Fruit fly (Drosophila melanogaster) whole organism, embryonic: ENCODE data around the gene Slu7.

Source experiments
- Ada2b ChIP-seq: fragments of 200-800 bp; sonication (Bioruptor generic); IDR thresholded peaks from 2 replicates; pipeline ENCODE4 v1.3.6; 2022; ENCODE audit warnings: missing biosample characterization, missing genetic modification characterization
- Atf3 ChIP-seq: fragments of 200-800 bp; sonication (Bioruptor generic); optimal IDR thresholded peaks from 3 replicates; lab custom pipeline; 2016; ENCODE audit warnings: missing biosample characterization, missing genetic modification characterization
- CG1024 ChIP-seq: fragments of 200-800 bp; sonication (Bioruptor generic); IDR thresholded peaks from 2 replicates; pipeline ENCODE4 v1.3.6; 2022; ENCODE audit warnings: missing biosample characterization, missing genetic modification characterization
- CG10462 ChIP-seq: fragments of 200-800 bp; sonication (Bioruptor generic); optimal IDR thresholded peaks from 2 replicates; lab custom pipeline; 2016; ENCODE audit warnings: missing biosample characterization, missing genetic modification characterization
- CG11398 ChIP-seq: fragments of 200-800 bp; sonication (Bioruptor generic); optimal IDR thresholded peaks from 2 replicates; lab custom pipeline; 2016; ENCODE audit warnings: missing biosample characterization, missing genetic modification characterization
- CG11504 ChIP-seq: fragments of 200-800 bp; sonication (Bioruptor generic); optimal IDR thresholded peaks from 3 replicates; lab custom pipeline; 2019; ENCODE audit warnings: missing biosample characterization, mild to moderate bottlenecking, missing genetic modification characterization, moderate library complexity
- CG12219 ChIP-seq: fragments of 200-800 bp; sonication (Bioruptor generic); optimal IDR thresholded peaks from 3 replicates; lab custom pipeline; 2018; ENCODE audit warnings: missing biosample characterization, mild to moderate bottlenecking, missing genetic modification characterization
- CG12236 ChIP-seq: fragments of 200-800 bp; sonication (Bioruptor generic); optimal IDR thresholded peaks from 2 replicates; lab custom pipeline; 2016; ENCODE audit warnings: missing biosample characterization, missing genetic modification characterization
- CG12659 ChIP-seq: fragments of 200-800 bp; sonication (Bioruptor generic); optimal IDR thresholded peaks from 3 replicates; lab custom pipeline; 2017; ENCODE audit warnings: mild to moderate bottlenecking, missing biosample characterization, missing genetic modification reagents, missing genetic modification characterization
- CG14441 ChIP-seq: fragments of 200-800 bp; sonication (Bioruptor generic); IDR thresholded peaks from 2 replicates; pipeline ENCODE4 v1.3.6; 2022; ENCODE audit warnings: missing biosample characterization, missing genetic modification characterization
- CG15269 ChIP-seq: fragments of 200-800 bp; sonication (Bioruptor generic); optimal IDR thresholded peaks from 2 replicates; lab custom pipeline; 2018; ENCODE audit warnings: missing biosample characterization, mild to moderate bottlenecking, missing genetic modification characterization, moderate library complexity
- CG15479 ChIP-seq: fragments of 200-800 bp; sonication (Bioruptor generic); optimal IDR thresholded peaks from 3 replicates; lab custom pipeline; 2019; ENCODE audit warnings: missing biosample characterization, mild to moderate bottlenecking, missing genetic modification characterization, moderate library complexity
- CG17186 ChIP-seq: fragments of 200-800 bp; sonication (Bioruptor generic); optimal IDR thresholded peaks from 3 replicates; lab custom pipeline; 2017; ENCODE audit warnings: missing biosample characterization, missing genetic modification reagents, missing genetic modification characterization
- CG17385 ChIP-seq: fragments of 200-800 bp; sonication (Bioruptor generic); optimal IDR thresholded peaks from 3 replicates; lab custom pipeline; 2018; ENCODE audit warnings: missing biosample characterization, mild to moderate bottlenecking, missing genetic modification characterization
- CG2712 ChIP-seq: fragments of 200-800 bp; optimal IDR thresholded peaks from 3 replicates; lab custom pipeline; 2019; ENCODE audit warnings: missing biosample characterization, mild to moderate bottlenecking, missing genetic modification characterization, moderate library complexity
- CG3726 ChIP-seq: fragments of 200-800 bp; sonication (Bioruptor generic); IDR thresholded peaks from 3 replicates; pipeline ENCODE4, ENCODE4 v1.3.6; 2022; ENCODE audit warnings: missing biosample characterization, missing genetic modification characterization
- CG7372 ChIP-seq: fragments of 200-800 bp; sonication (Bioruptor generic); IDR thresholded peaks from 2 replicates; pipeline ENCODE4 v1.3.6; 2022; ENCODE audit warnings: missing biosample characterization, missing genetic modification characterization
- CG7556 ChIP-seq: fragments of 200-800 bp; sonication (Bioruptor generic); optimal IDR thresholded peaks from 2 replicates; lab custom pipeline; 2017; ENCODE audit warnings: missing biosample characterization, mild to moderate bottlenecking, missing genetic modification characterization
- CG7745 ChIP-seq: fragments of 200-800 bp; sonication (Bioruptor generic); optimal IDR thresholded peaks from 2 replicates; lab custom pipeline; 2018; ENCODE audit warnings: missing biosample characterization, mild to moderate bottlenecking, missing genetic modification characterization, moderate library complexity
- CG9609 ChIP-seq: fragments of 200-800 bp; sonication (Bioruptor generic); optimal IDR thresholded peaks from 3 replicates; lab custom pipeline; 2016; ENCODE audit warnings: missing biosample characterization, missing genetic modification characterization
- D19B ChIP-seq: fragments of 200-800 bp; sonication (Bioruptor generic); optimal IDR thresholded peaks from 2 replicates; lab custom pipeline; 2017; ENCODE audit warnings: missing biosample characterization, mild to moderate bottlenecking, missing genetic modification characterization
- Dad ChIP-seq: fragments of 200-800 bp; sonication (Bioruptor generic); optimal IDR thresholded peaks from 3 replicates; lab custom pipeline; 2016; ENCODE audit warnings: missing biosample characterization, missing genetic modification characterization
- Hsf ChIP-seq: fragments of 200-800 bp; sonication (Bioruptor generic); optimal IDR thresholded peaks from 3 replicates; lab custom pipeline; 2016; ENCODE audit warnings: missing biosample characterization, missing genetic modification characterization
- Jarid2 ChIP-seq: fragments of 200-800 bp; sonication (Bioruptor generic); optimal IDR thresholded peaks from 3 replicates; lab custom pipeline; 2017; ENCODE audit warnings: mild to moderate bottlenecking, missing biosample characterization, missing genetic modification reagents, missing genetic modification characterization
- Lim3 ChIP-seq: fragments of 200-800 bp; sonication (Bioruptor generic); IDR thresholded peaks from 2 replicates; pipeline ENCODE4 v1.3.6; 2022; ENCODE audit warnings: missing biosample characterization, missing genetic modification characterization
- MTF-1 ChIP-seq: fragments of 200-800 bp; sonication (Bioruptor generic); optimal IDR thresholded peaks from 2 replicates; lab custom pipeline; 2018; ENCODE audit warnings: missing biosample characterization, mild to moderate bottlenecking, missing genetic modification characterization, borderline replicate concordance
- Neu2 ChIP-seq: fragments of 200-800 bp; sonication (Bioruptor generic); optimal IDR thresholded peaks from 3 replicates; lab custom pipeline; 2016; ENCODE audit warnings: missing biosample characterization, missing genetic modification characterization, borderline replicate concordance
- NfI ChIP-seq: fragments of 200-800 bp; sonication (Bioruptor generic); optimal IDR thresholded peaks from 3 replicates; lab custom pipeline; 2018; ENCODE audit warnings: missing biosample characterization, mild to moderate bottlenecking, missing genetic modification characterization, moderate library complexity
- Opbp ChIP-seq: fragments of 200-800 bp; sonication (Bioruptor generic); IDR thresholded peaks from 3 replicates; pipeline ENCODE4 v1.3.6; 2022; ENCODE audit warnings: missing biosample characterization, missing genetic modification characterization; ENCODE audit not compliant: partially characterized antibody
- PHDP ChIP-seq: fragments of 200-800 bp; sonication (Bioruptor generic); optimal IDR thresholded peaks from 3 replicates; lab custom pipeline; 2018; ENCODE audit warnings: missing biosample characterization, mild to moderate bottlenecking, missing genetic modification characterization, moderate library complexity
- Sin3A ChIP-seq: fragments of >200 bp; optimal IDR thresholded peaks from 2 replicates; lab custom pipeline; 2018
- Spps ChIP-seq: fragments of 200-800 bp; sonication (Bioruptor generic); optimal IDR thresholded peaks from 2 replicates; lab custom pipeline; 2018; ENCODE audit warnings: missing biosample characterization, mild to moderate bottlenecking, missing genetic modification characterization
- Xbp1 ChIP-seq: fragments of 200-800 bp; sonication (Bioruptor generic); optimal IDR thresholded peaks from 3 replicates; lab custom pipeline; 2016; ENCODE audit warnings: missing biosample characterization, mild to moderate bottlenecking, missing genetic modification characterization
- ap ChIP-seq: fragments of 200-800 bp; sonication (Bioruptor generic); IDR thresholded peaks from 2 replicates; pipeline ENCODE4 v1.3.6; 2022; ENCODE audit warnings: missing biosample characterization, missing genetic modification characterization
- btn ChIP-seq: fragments of 200-800 bp; sonication (Bioruptor generic); optimal IDR thresholded peaks from 2 replicates; lab custom pipeline; 2016; ENCODE audit warnings: missing biosample characterization, missing genetic modification characterization
- fd3F ChIP-seq: fragments of 200-800 bp; sonication (Bioruptor generic); optimal IDR thresholded peaks from 2 replicates; lab custom pipeline; 2018; ENCODE audit warnings: missing biosample characterization, mild to moderate bottlenecking, missing genetic modification characterization, moderate library complexity
- fu2 ChIP-seq: fragments of 200-800 bp; sonication (Bioruptor generic); optimal IDR thresholded peaks from 2 replicates; lab custom pipeline; 2016; ENCODE audit warnings: missing biosample characterization, missing genetic modification characterization
- gro ChIP-seq: fragments of 200-800 bp; sonication (Bioruptor generic); optimal IDR thresholded peaks from 2 replicates; lab custom pipeline; 2016; ENCODE audit warnings: missing biosample characterization, missing genetic modification characterization
- gsb-n ChIP-seq: fragments of 200-800 bp; sonication (Bioruptor generic); optimal IDR thresholded peaks from 3 replicates; lab custom pipeline; 2018; ENCODE audit warnings: missing biosample characterization, mild to moderate bottlenecking, missing genetic modification characterization
- insv ChIP-seq, 2 experiments: fragments of 200-800 bp; sonication (Bioruptor generic); optimal IDR thresholded peaks; 3 replicates each; lab custom pipeline; 2016 to 2018; ENCODE audit warnings: missing biosample characterization in 2 of 2, missing genetic modification characterization in 2 of 2
- klu ChIP-seq: fragments of 200-800 bp; sonication (Bioruptor generic); IDR thresholded peaks from 2 replicates; pipeline ENCODE4 v1.3.6; 2022; ENCODE audit warnings: missing biosample characterization, missing genetic modification characterization
- kni ChIP-seq: fragments of 200-800 bp; sonication (Bioruptor generic); optimal IDR thresholded peaks from 3 replicates; lab custom pipeline; 2017; ENCODE audit warnings: mild to moderate bottlenecking, missing biosample characterization, missing genetic modification reagents, missing genetic modification characterization
- mld ChIP-seq: fragments of 200-800 bp; sonication (Bioruptor generic); IDR thresholded peaks from 3 replicates; pipeline ENCODE4 v1.3.6; 2022; ENCODE audit warnings: missing biosample characterization, missing genetic modification characterization; ENCODE audit not compliant: partially characterized antibody
- pzg ChIP-seq: fragments of 200-800 bp; sonication (Bioruptor generic); optimal IDR thresholded peaks from 3 replicates; lab custom pipeline; 2018; ENCODE audit warnings: missing biosample characterization, mild to moderate bottlenecking, missing genetic modification characterization, moderate library complexity
- salm ChIP-seq: fragments of 200-800 bp; sonication (Bioruptor generic); optimal IDR thresholded peaks from 2 replicates; lab custom pipeline; 2018; ENCODE audit warnings: missing biosample characterization, mild to moderate bottlenecking, missing genetic modification characterization
- sc ChIP-seq, 3 experiments: fragments of >200 bp in 2 of 3; fragments of 200-800 bp in 1 of 3; sonication (Bioruptor generic) in 1 of 3; optimal IDR thresholded peaks; 2 replicates in 2 of 3; 3 replicates in 1 of 3; lab custom pipeline; 2017; ENCODE audit warnings: mild to moderate bottlenecking in 1 of 3, missing biosample characterization in 1 of 3, missing genetic modification characterization in 1 of 3, missing genetic modification reagents in 1 of 3
- sens ChIP-seq: fragments of 200-800 bp; sonication (Bioruptor generic); peaks from one replicate; lab custom pipeline; 2016; ENCODE audit warnings: missing biosample characterization, missing genetic modification characterization
- tgo ChIP-seq: fragments of 200-800 bp; sonication (Bioruptor generic); IDR thresholded peaks from 3 replicates; pipeline ENCODE4 v1.3.6; 2022; ENCODE audit warnings: missing biosample characterization, missing genetic modification characterization
- tup ChIP-seq: fragments of 200-800 bp; sonication (Bioruptor generic); optimal IDR thresholded peaks from 2 replicates; lab custom pipeline; 2016; ENCODE audit warnings: missing biosample characterization, mild to moderate bottlenecking, missing genetic modification characterization, moderate library complexity
- yki ChIP-seq: fragments of >200 bp; optimal IDR thresholded peaks from 3 replicates; lab custom pipeline; 2018

Slu7 gene

DNA sequence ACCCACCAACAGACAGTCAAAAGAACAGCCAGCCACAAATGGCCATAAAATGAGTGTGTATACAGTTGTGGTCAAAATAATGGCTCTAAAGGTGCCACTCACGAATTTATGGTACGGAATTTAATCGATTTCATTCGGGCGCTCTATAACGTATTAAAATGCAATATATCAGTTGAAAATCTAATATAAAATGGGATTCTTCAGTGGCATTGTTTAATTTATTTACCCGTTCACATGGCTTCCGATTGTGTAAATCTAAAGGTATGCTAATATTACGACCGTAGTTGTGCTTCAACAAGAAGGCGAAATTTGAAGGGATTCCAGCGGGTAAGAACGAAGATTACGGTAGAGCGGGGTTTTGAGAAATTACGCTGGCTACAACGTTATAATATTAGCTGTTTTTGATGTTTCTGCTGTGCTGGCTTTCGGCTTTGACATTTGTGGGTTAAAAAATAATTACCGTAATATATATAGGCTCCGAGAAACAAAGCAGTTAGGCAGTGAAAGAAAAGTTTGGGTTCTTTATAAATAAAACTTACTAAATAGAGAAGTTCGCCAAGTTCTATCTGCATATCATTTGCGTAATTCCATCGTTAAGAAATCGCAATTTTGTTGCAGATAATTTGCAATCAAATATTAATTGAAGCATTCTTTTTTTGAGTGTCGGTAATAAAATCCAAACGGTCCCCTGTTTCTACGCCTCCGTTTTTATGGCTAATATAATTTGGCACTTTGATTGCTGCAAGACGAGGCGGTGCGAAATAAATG, 36.9 kb upstream of the Slu7 start (continued):
- TF ChIP-seq D19B (GFP tag; lab: Kevin White, UChicago) (no peak), btn (GFP tag; lab: Kevin White, UChicago) (no peak), fd3F (GFP tag; lab: Kevin White, UChicago) (no peak), CG14441 (GFP tag; lab: Robert Waterston, UW) (no peak), CG9609 (GFP tag; lab: Kevin White, UChicago) (no peak), Sin3A (lab: Kevin White, UChicago) (no peak), ap (GFP tag; lab: Robert Waterston, UW) (no peak), kni (GFP tag; lab: Kevin White, UChicago) (no peak), CG15479 (GFP tag; lab: Kevin White, UChicago) (no peak), mld (GFP tag; lab: Robert Waterston, UW) (no peak), sens (GFP tag; lab: Kevin White, UChicago) (peak; percentile 77), tgo (GFP tag; lab: Robert Waterston, UW) (no peak), PHDP (no peak), Dad (GFP tag; lab: Kevin White, UChicago) (no peak), Neu2 (GFP tag; lab: Kevin White, UChicago) (no peak), CG12236 (GFP tag; lab: Kevin White, UChicago) (no peak), Jarid2 (GFP tag; lab: Kevin White, UChicago) (no peak), Lim3 (GFP tag; lab: Robert Waterston, UW) (no peak), CG11504 (peak; percentile 24), CG17385 (no peak), CG3726 (GFP tag; lab: Robert Waterston, UW) (no peak), yki (no peak), CG17186 (GFP tag; lab: Kevin White, UChicago) (no peak), Hsf (peak; percentile 13), CG7556 (GFP tag; lab: Kevin White, UChicago) (peak; percentile 45), CG10462 (GFP tag; lab: Kevin White, UChicago) (no peak), MTF-1 (GFP tag; lab: Kevin White, UChicago) (no peak), tup (GFP tag; lab: Kevin White, UChicago) (no peak), Xbp1 (peak; percentile 25), CG12219 (GFP tag; lab: Kevin White, UChicago) (no peak), Atf3 (GFP tag; lab: Kevin White, UChicago) (no peak), Spps (no peak), klu (GFP tag; lab: Robert Waterston, UW) (no peak), sc (optimal IDR thresholded peaks at IDR 0.05; lab: Kevin White, UChicago) (no peak), sc (GFP tag; optimal IDR thresholded peaks at IDR 0.05; lab: Kevin White, UChicago) (no peak), gsb-n (tag; lab: Kevin White, UChicago) (no peak), CG7745 (tag; lab: Kevin White, UChicago) (no peak), salm (no peak), CG12659 (GFP tag; lab: Kevin White, UChicago) (peak; percentile 4), CG7372 (GFP tag; lab: Robert Waterston, UW) (no peak), fu2 (GFP tag; lab: Kevin White, UChicago) (no peak), CG11398 (GFP tag; lab: Kevin White, UChicago) (no peak), Ada2b (GFP tag; lab: Robert Waterston, UW) (peak; percentile 35; the same call in 1 of the 2 replicates), CG15269 (tag; lab: Kevin White, UChicago) (peak; percentile 23), CG1024 (GFP tag; lab: Robert Waterston, UW) (no peak), NfI (peak; percentile 10), Opbp (GFP tag; lab: Robert Waterston, UW) (no peak), CG2712 (peak; percentile 29), pzg (GFP tag; lab: Kevin White, UChicago) (no peak), insv (GFP tag; optimal IDR thresholded peaks at IDR 0.05; lab: Kevin White, UChicago) (no peak), gro (no peak)
